Worm (Caenorhabditis elegans) whole organism, L4/young adult: ENCODE data around the gene F52H2.1.

ENCODE experiments used
- W03F9.2 ChIP-seq: fragments of 150-350 bp; optimal IDR thresholded peaks from 2 replicates; lab custom pipeline; 2014; ENCODE audit warnings: missing biosample characterization, missing genetic modification characterization
- dao-5 ChIP-seq: sonication (generic microtip); optimal IDR thresholded peaks from 2 replicates; lab custom pipeline; 2016; ENCODE audit warnings: missing genotype, missing genetic modification characterization, moderate library complexity, missing compliant biosample characterization
- him-1 ChIP-seq: sonication (generic microtip); optimal IDR thresholded peaks from 2 replicates; lab custom pipeline; 2016; ENCODE audit warnings: missing genotype, missing genetic modification reagents, missing genetic modification characterization, missing compliant biosample characterization

- TF ChIP-seq him-1 (tag; lab: Kevin White, UChicago) = no peak
- no peak for TF ChIP-seq dao-5 (tag; lab: Kevin White, UChicago)
- TF ChIP-seq W03F9.2 (tag; lab: Kevin White, UChicago) = no peak
These were observed 47.4 kb downstream of the F52H2.1 start for ce11 chrX:2620280-2620679.
